Worm (Caenorhabditis elegans) whole organism, L1 larva: Measurements from ENCODE around the gene ets-6.

Source experiments
- C16A3.4 ChIP-seq: fragments of 150-350 bp; optimal IDR thresholded peaks from 2 replicates; lab custom pipeline; 2014; ENCODE audit warnings: missing biosample characterization, missing genetic modification characterization
- aha-1 ChIP-seq: fragments of 150-350 bp; optimal IDR thresholded peaks from 2 replicates; lab custom pipeline; 2014; ENCODE audit warnings: missing biosample characterization, missing genetic modification characterization
- aly-2 ChIP-seq: fragments of 150-350 bp; optimal IDR thresholded peaks from 2 replicates; lab custom pipeline; 2014; ENCODE audit warnings: missing biosample characterization, missing genetic modification characterization
- blmp-1 ChIP-seq: fragments of 150-350 bp; optimal IDR thresholded peaks from 2 replicates; lab custom pipeline; 2014; ENCODE audit warnings: missing biosample characterization, missing genetic modification characterization
- ceh-63 ChIP-seq: fragments of 200-800 bp; sonication (Bioruptor generic); optimal IDR thresholded peaks from 2 replicates; lab custom pipeline; 2018; ENCODE audit warnings: mild to moderate bottlenecking, missing genetic modification characterization, missing compliant biosample characterization
- ceh-8 ChIP-seq: fragments of 200-800 bp; sonication (Bioruptor generic); optimal IDR thresholded peaks from 2 replicates; lab custom pipeline; 2018; ENCODE audit warnings: mild to moderate bottlenecking, missing genetic modification characterization, moderate library complexity, missing compliant biosample characterization
- ceh-90 ChIP-seq: sonication (generic microtip); optimal IDR thresholded peaks from 2 replicates; lab custom pipeline; 2016; ENCODE audit warnings: missing genetic modification characterization, missing compliant biosample characterization
- ces-1 ChIP-seq: fragments of 150-350 bp; optimal IDR thresholded peaks from 2 replicates; lab custom pipeline; 2014; ENCODE audit warnings: missing biosample characterization, missing genetic modification reagents, missing genetic modification characterization
- dsc-1 ChIP-seq: sonication (generic microtip); optimal IDR thresholded peaks from 2 replicates; lab custom pipeline; 2016; ENCODE audit warnings: mild to moderate bottlenecking, missing genetic modification characterization, missing compliant biosample characterization
- efl-1 ChIP-seq, 4 experiments: fragments of 150-350 bp; optimal IDR thresholded peaks in 3 of 4; peaks in 1 of 4; 1 replicate in 1 of 4; 2 replicates in 3 of 4; lab custom pipeline; 2014; ENCODE audit warnings: missing biosample characterization in 2 of 4, missing genetic modification characterization in 2 of 4, missing genetic modification reagents in 2 of 4
- efl-3 ChIP-seq: fragments of 200-800 bp; sonication (Bioruptor generic); optimal IDR thresholded peaks from 2 replicates; lab custom pipeline; 2018; ENCODE audit warnings: mild to moderate bottlenecking, missing genetic modification characterization, missing compliant biosample characterization
- elt-3 ChIP-seq, 6 experiments: fragments of 150-350 bp in 1 of 6; sonication (generic microtip); optimal IDR thresholded peaks; 2 replicates each; lab custom pipeline; 2017 to 2018; ENCODE audit warnings: missing biosample characterization in 6 of 6, missing genetic modification characterization in 6 of 6, inconsistent platforms in 1 of 6
- fkh-10 ChIP-seq: sonication (generic microtip); optimal IDR thresholded peaks from 2 replicates; lab custom pipeline; 2017; ENCODE audit warnings: missing biosample characterization, missing genetic modification reagents, missing genetic modification characterization
- fkh-4 ChIP-seq: sonication (generic microtip); optimal IDR thresholded peaks from 2 replicates; lab custom pipeline; 2016; ENCODE audit warnings: missing compliant biosample characterization, missing genetic modification characterization, borderline replicate concordance
- fkh-8 ChIP-seq: sonication (generic microtip); optimal IDR thresholded peaks from 2 replicates; lab custom pipeline; 2016; ENCODE audit warnings: mild to moderate bottlenecking, missing genetic modification characterization, missing compliant biosample characterization
- fos-1 ChIP-seq: fragments of 150-350 bp; optimal IDR thresholded peaks from 2 replicates; lab custom pipeline; 2014; ENCODE audit warnings: missing biosample characterization, missing genetic modification characterization
- grh-1 ChIP-seq: fragments of 200-800 bp; sonication (Bioruptor generic); IDR thresholded peaks from 2 replicates; pipeline ENCODE4 v1.3.6; 2022; ENCODE audit warnings: missing genetic modification reagents, missing genetic modification characterization, missing compliant biosample characterization
- hpl-2 ChIP-seq: fragments of 150-350 bp; optimal IDR thresholded peaks from 2 replicates; lab custom pipeline; 2014; ENCODE audit warnings: missing biosample characterization, missing genetic modification reagents, missing genetic modification characterization
- isw-1 ChIP-seq: fragments of 200-800 bp; sonication (Bioruptor generic); IDR thresholded peaks from 2 replicates; pipeline ENCODE4 v1.3.6; 2022; ENCODE audit warnings: missing genetic modification characterization, missing compliant biosample characterization
- jun-1 ChIP-seq: fragments of 150-350 bp; optimal IDR thresholded peaks from 2 replicates; lab custom pipeline; 2014; ENCODE audit warnings: missing biosample characterization, missing genetic modification reagents, missing genetic modification characterization
- lin-13 ChIP-seq: fragments of 150-350 bp; optimal IDR thresholded peaks from 2 replicates; lab custom pipeline; 2014; ENCODE audit warnings: missing biosample characterization, missing genetic modification reagents, missing genetic modification characterization
- lin-15B ChIP-seq: fragments of 150-350 bp; sonication (generic microtip); optimal IDR thresholded peaks from 3 replicates; lab custom pipeline; 2014; ENCODE audit warnings: missing biosample characterization, missing genetic modification characterization
- lir-3 ChIP-seq: sonication (generic microtip); optimal IDR thresholded peaks from 2 replicates; lab custom pipeline; 2016; ENCODE audit warnings: mild to moderate bottlenecking, missing genetic modification characterization, moderate library complexity, missing compliant biosample characterization; ENCODE audit not compliant: poor library complexity
- mdl-1 ChIP-seq, 2 experiments: fragments of 150-350 bp; optimal IDR thresholded peaks; 2 replicates each; lab custom pipeline; 2014 to 2017; ENCODE audit warnings: missing biosample characterization in 2 of 2, missing genetic modification characterization in 2 of 2, inconsistent platforms in 1 of 2
- nhr-12 ChIP-seq: sonication (generic microtip); optimal IDR thresholded peaks from 2 replicates; lab custom pipeline; 2017; ENCODE audit warnings: missing biosample characterization, missing genetic modification characterization
- nhr-19 ChIP-seq: fragments of 200-800 bp; sonication (Bioruptor generic); conservative IDR thresholded peaks from 2 replicates; pipeline ENCODE4 v1.3.6; 2022; ENCODE audit warnings: missing genetic modification characterization, missing compliant biosample characterization
- nhr-20 ChIP-seq: sonication (generic microtip); optimal IDR thresholded peaks from 2 replicates; lab custom pipeline; 2016; ENCODE audit warnings: mild to moderate bottlenecking, missing genetic modification characterization, missing compliant biosample characterization
- nhr-237 ChIP-seq: fragments of 150-350 bp; optimal IDR thresholded peaks from 2 replicates; lab custom pipeline; 2014; ENCODE audit warnings: missing biosample characterization, missing genetic modification characterization
- nhr-77 ChIP-seq: fragments of 150-350 bp; optimal IDR thresholded peaks from 2 replicates; lab custom pipeline; 2014; ENCODE audit warnings: missing biosample characterization, missing genetic modification characterization
- nhr-84 ChIP-seq: sonication (generic microtip); optimal IDR thresholded peaks from 2 replicates; lab custom pipeline; 2017; ENCODE audit warnings: missing biosample characterization, missing genetic modification characterization
- nhr-85 ChIP-seq: sonication (generic microtip); peaks from one replicate; lab custom pipeline; 2016; ENCODE audit warnings: missing genetic modification characterization, inconsistent platforms, missing compliant biosample characterization
- nhr-90 ChIP-seq: sonication (generic microtip); optimal IDR thresholded peaks from 2 replicates; lab custom pipeline; 2016; ENCODE audit warnings: mild to moderate bottlenecking, missing genetic modification characterization, missing compliant biosample characterization; ENCODE audit not compliant: poor library complexity
- pag-3 ChIP-seq: sonication (generic microtip); optimal IDR thresholded peaks from 2 replicates; lab custom pipeline; 2017; ENCODE audit warnings: missing genetic modification characterization, mild to moderate bottlenecking, missing compliant biosample characterization, antibody characterized with exemption, borderline replicate concordance; ENCODE audit not compliant: insufficient read depth
- pqm-1 ChIP-seq: sonication (generic microtip); optimal IDR thresholded peaks from 3 replicates; lab custom pipeline; 2017; ENCODE audit warnings: missing biosample characterization, missing genetic modification characterization
- skn-1 ChIP-seq: fragments of 150-350 bp; optimal IDR thresholded peaks from 2 replicates; lab custom pipeline; 2014; ENCODE audit warnings: missing biosample characterization, missing genetic modification characterization
- snpc-4 ChIP-seq: fragments of 150-350 bp; optimal IDR thresholded peaks from 2 replicates; lab custom pipeline; 2014; ENCODE audit warnings: missing biosample characterization, missing genetic modification characterization
- sptf-1 ChIP-seq: fragments of 150-350 bp; optimal IDR thresholded peaks from 2 replicates; lab custom pipeline; 2014; ENCODE audit warnings: missing biosample characterization, missing genetic modification characterization
- swsn-7 ChIP-seq: sonication (generic microtip); optimal IDR thresholded peaks from 2 replicates; lab custom pipeline; 2016; ENCODE audit warnings: missing genetic modification characterization, missing compliant biosample characterization
- tbx-2 ChIP-seq: sonication (generic microtip); optimal IDR thresholded peaks from 2 replicates; lab custom pipeline; 2016; ENCODE audit warnings: missing genetic modification characterization, missing compliant biosample characterization
- tlp-1 ChIP-seq: fragments of 150-350 bp; optimal IDR thresholded peaks from 2 replicates; lab custom pipeline; 2014; ENCODE audit warnings: missing biosample characterization, missing genetic modification characterization
- unc-130 ChIP-seq: fragments of 150-350 bp; optimal IDR thresholded peaks from 2 replicates; lab custom pipeline; 2017; ENCODE audit warnings: missing biosample characterization, missing genetic modification characterization, inconsistent platforms
- unc-30 ChIP-seq: sonication (generic microtip); optimal IDR thresholded peaks from 2 replicates; lab custom pipeline; 2017; ENCODE audit warnings: missing biosample characterization, missing genetic modification characterization
- unc-62 ChIP-seq: fragments of 150-350 bp; optimal IDR thresholded peaks from 2 replicates; lab custom pipeline; 2014; ENCODE audit warnings: missing biosample characterization, missing genetic modification reagents, missing genetic modification characterization
- unc-98 ChIP-seq: fragments of 200-800 bp; sonication (Bioruptor generic); IDR thresholded peaks from 2 replicates; pipeline ENCODE4 v1.3.6; 2022; ENCODE audit warnings: missing genetic modification characterization, missing compliant biosample characterization
- zag-1 ChIP-seq: fragments of 150-350 bp; optimal IDR thresholded peaks from 2 replicates; lab custom pipeline; 2014; ENCODE audit warnings: missing biosample characterization, missing genetic modification characterization
- zip-4 ChIP-seq: fragments of 200-800 bp; sonication (Bioruptor generic); optimal IDR thresholded peaks from 2 replicates; lab custom pipeline; 2018; ENCODE audit warnings: mild to moderate bottlenecking, missing genetic modification characterization, moderate library complexity, missing compliant biosample characterization

ets-6 gene

ce11 chrV:7575563-7575962 is 4.8 kb downstream of the ets-6 start, which contains the start of the genes snu-66 and ints-9 (continued):
- TF ChIP-seq fkh-4 (tag; lab: Kevin White, UChicago) (no peak), nhr-19 (GFP tag; lab: Robert Waterston, UW) (peak; percentile 70), ceh-8 (GFP tag; lab: Kevin White, UChicago) (peak; percentile 27), efl-3 (no peak), nhr-77 (tag; lab: Kevin White, UChicago) (peak; percentile 10), lir-3 (tag; lab: Kevin White, UChicago) (peak; percentile 18), sptf-1 (tag; lab: Kevin White, UChicago) (no peak), nhr-90 (peak; percentile 76)
- TF ChIP-seq, all 84 proteins: peak for 42

DNA sequence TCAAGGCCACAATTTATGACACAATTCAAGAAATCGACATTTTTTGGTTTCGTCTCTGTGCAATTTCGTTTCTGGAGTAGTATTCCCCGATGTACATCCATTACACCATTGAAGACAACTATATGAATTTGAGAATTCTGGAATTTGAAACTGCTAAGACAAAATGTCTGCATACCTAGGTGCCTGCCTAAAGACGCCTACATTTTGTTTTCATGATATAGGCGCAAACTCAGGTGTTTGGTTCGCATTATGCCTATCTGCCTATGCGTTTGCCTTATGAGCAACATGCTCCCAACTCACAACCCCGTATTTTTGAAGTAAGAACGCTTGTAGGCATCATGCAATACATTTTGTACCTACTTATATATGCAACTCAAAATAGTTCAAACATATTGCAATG is 9.4 kb downstream of the ets-6 start, which contains the start of gene F19F10.14:
TSS of gene F19F10.14 (minus strand) at position 101 of the 400 bp plus-strand sequence.
- TF ChIP-seq nhr-237 (no peak), swsn-7 (tag; lab: Kevin White, UChicago) (no peak), ces-1 (GFP tag; lab: Kevin White, UChicago) (no peak), unc-62 (GFP tag; lab: Kevin White, UChicago) (no peak), nhr-12 (tag; lab: Kevin White, UChicago) (no peak), nhr-85 (no peak), grh-1 (GFP tag; lab: Robert Waterston, UW) (no peak), skn-1 (tag; lab: Kevin White, UChicago) (no peak), aha-1 (tag; lab: Kevin White, UChicago) (no peak), fkh-8 (no peak), isw-1 (GFP tag; lab: Robert Waterston, UW) (no peak), jun-1 (tag; lab: Kevin White, UChicago) (no peak), ceh-90 (tag; lab: Kevin White, UChicago) (no peak), lin-15B (tag; lab: Kevin White, UChicago) (no peak), zip-4 (GFP tag; lab: Kevin White, UChicago) (no peak)

DNA sequence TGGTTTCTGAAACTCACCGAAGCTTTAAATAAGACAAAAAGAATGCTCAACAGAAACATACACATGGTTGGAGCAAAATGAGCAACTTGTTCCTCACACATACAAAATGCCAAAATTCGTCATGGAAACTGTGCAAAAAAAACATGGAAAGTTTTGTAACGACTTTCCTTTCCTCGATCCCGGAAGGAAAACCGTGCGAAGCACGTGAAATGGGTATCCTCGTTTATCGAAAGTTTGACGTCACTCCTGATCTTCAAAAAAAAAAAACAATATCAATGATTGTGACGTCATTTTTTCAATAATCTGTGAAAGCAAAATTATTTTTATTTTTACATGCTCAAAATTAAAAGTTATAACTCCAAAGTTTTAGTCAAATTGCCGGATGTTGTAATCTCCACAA is 10.1 kb downstream of the ets-6 start, which contains the start of gene clec-212:
TSS of gene clec-212 (minus strand) at position 101 of the 400 bp plus-strand sequence.
- no peak for TF ChIP-seq fos-1 (tag; lab: Kevin White, UChicago)
- TF ChIP-seq zag-1 (tag; lab: Kevin White, UChicago): no peak
- TF ChIP-seq aly-2 (tag; lab: Kevin White, UChicago): no peak
- TF ChIP-seq efl-1 (optimal IDR thresholded peaks at IDR 0.05; lab: Kevin White, UChicago): no peak
- no peak for TF ChIP-seq efl-1 (GFP tag; optimal IDR thresholded peaks at IDR 0.05 in 1 of 2; lab: Kevin White, UChicago)
- TF ChIP-seq hpl-2 (GFP tag; lab: Kevin White, UChicago): no peak
- no peak for TF ChIP-seq ceh-8 (GFP tag; lab: Kevin White, UChicago)
- no peak for TF ChIP-seq ceh-90 (tag; lab: Kevin White, UChicago)
- TF ChIP-seq ces-1 (GFP tag; lab: Kevin White, UChicago): no peak
- no peak for TF ChIP-seq swsn-7 (tag; lab: Kevin White, UChicago)
- no peak for TF ChIP-seq unc-130
- TF ChIP-seq fkh-10 (GFP tag; lab: Kevin White, UChicago): no peak
- TF ChIP-seq elt-3 (tag; optimal IDR thresholded peaks at IDR 0.05; lab: Kevin White, UChicago): no peak
- no peak for TF ChIP-seq nhr-84
- no peak for TF ChIP-seq pqm-1
- no peak for TF ChIP-seq snpc-4
- no peak for TF ChIP-seq tbx-2 (tag; lab: Kevin White, UChicago)
- TF ChIP-seq lin-13 (GFP tag; lab: Kevin White, UChicago): no peak
- TF ChIP-seq C16A3.4 (tag; lab: Kevin White, UChicago): no peak

DNA sequence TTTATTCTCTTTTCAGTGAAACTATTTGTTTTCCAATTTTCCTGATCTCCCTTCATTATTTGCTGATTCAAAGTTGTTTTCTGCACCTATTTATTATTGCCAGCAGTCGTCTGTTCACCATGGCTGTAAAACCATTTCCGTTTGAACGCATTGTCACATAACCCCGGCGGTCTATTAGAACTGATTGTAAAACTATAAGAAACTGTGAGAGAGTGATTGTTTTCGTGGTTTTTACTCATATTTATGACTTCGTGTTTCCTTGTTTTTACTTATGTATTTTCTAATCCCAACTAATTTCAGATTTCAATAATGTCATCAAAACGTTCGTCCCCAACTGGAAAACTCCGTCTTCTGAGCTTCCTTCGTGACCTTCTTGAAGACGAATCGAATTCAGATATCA is 17.4 kb downstream of the ets-6 start, which contains the start of gene F19F10.1:
TSS of gene F19F10.1 (plus strand) at position 301 of the 400 bp plus-strand sequence.
- no peak for TF ChIP-seq aha-1 (tag; lab: Kevin White, UChicago)
- TF ChIP-seq swsn-7 (tag; lab: Kevin White, UChicago): no peak
- TF ChIP-seq sptf-1 (tag; lab: Kevin White, UChicago): no peak
- TF ChIP-seq dsc-1 (tag; lab: Kevin White, UChicago): no peak
- TF ChIP-seq blmp-1: no peak
- TF ChIP-seq ceh-90 (tag; lab: Kevin White, UChicago): no peak
- TF ChIP-seq mdl-1 (tag; optimal IDR thresholded peaks at IDR 0.05; lab: Kevin White, UChicago): no peak
- TF ChIP-seq unc-62 (GFP tag; lab: Kevin White, UChicago): no peak
- no peak for TF ChIP-seq tlp-1 (tag; lab: Kevin White, UChicago)
- TF ChIP-seq unc-98 (GFP tag; lab: Robert Waterston, UW): no peak
- no peak for TF ChIP-seq pag-3 (tag; lab: Kevin White, UChicago)
- TF ChIP-seq unc-30 (tag; lab: Kevin White, UChicago): no peak
- no peak for TF ChIP-seq fkh-10 (GFP tag; lab: Kevin White, UChicago)
- no peak for TF ChIP-seq nhr-20 (tag; lab: Kevin White, UChicago)
- TF ChIP-seq nhr-237: no peak
- no peak for TF ChIP-seq pqm-1
- TF ChIP-seq nhr-84: no peak
- TF ChIP-seq ceh-63 (GFP tag; lab: Kevin White, UChicago): no peak
